Worm (Caenorhabditis elegans) whole organism, L2 larva: ENCODE results near the gene sru-20.

Source experiments
- aly-2 ChIP-seq: fragments of 150-350 bp; optimal IDR thresholded peaks from 2 replicates; lab custom pipeline; 2014; ENCODE audit warnings: missing biosample characterization, missing genetic modification characterization
- blmp-1 ChIP-seq: sonication (generic microtip); optimal IDR thresholded peaks from 2 replicates; lab custom pipeline; 2017; ENCODE audit warnings: missing genetic modification characterization, mild to moderate bottlenecking, missing compliant biosample characterization, antibody characterized with exemption, moderate library complexity; ENCODE audit not compliant: insufficient read depth
- elt-1 ChIP-seq: fragments of 150-350 bp; optimal IDR thresholded peaks from 2 replicates; lab custom pipeline; 2014; ENCODE audit warnings: missing biosample characterization, missing genetic modification characterization
- nhr-237 ChIP-seq: fragments of 150-350 bp; optimal IDR thresholded peaks from 2 replicates; lab custom pipeline; 2014; ENCODE audit warnings: missing biosample characterization, missing genetic modification characterization
- nhr-77 ChIP-seq: fragments of 150-350 bp; optimal IDR thresholded peaks from 2 replicates; lab custom pipeline; 2014; ENCODE audit warnings: missing biosample characterization, missing genetic modification characterization

ce11 chrIV:12454750-12455149 is 40.5 kb upstream of the sru-20 start, which contains the start of gene smz-1:
- TF ChIP-seq elt-1 (tag; lab: Kevin White, UChicago) (no peak), blmp-1 (tag; lab: Kevin White, UChicago) (no peak), nhr-77 (no peak), aly-2 (no peak), nhr-237 (no peak)
